Fruit fly (Drosophila melanogaster) whole organism, adult: ENCODE data around the gene BigH1.

Experiments
- CG12768 ChIP-seq: fragments of 200-800 bp; sonication (Bioruptor generic); optimal IDR thresholded peaks from 2 replicates; lab custom pipeline; 2017; ENCODE audit warnings: missing biosample characterization, missing genetic modification characterization, mild to moderate bottlenecking, moderate library complexity, missing genetic modification reagents
- CG14711 ChIP-seq: fragments of 200-800 bp; sonication (Bioruptor generic); optimal IDR thresholded peaks from 2 replicates; lab custom pipeline; 2018; ENCODE audit warnings: missing biosample characterization, mild to moderate bottlenecking, missing genetic modification characterization, moderate library complexity
- CG1620 ChIP-seq: fragments of 200-800 bp; sonication (Bioruptor generic); optimal IDR thresholded peaks from 2 replicates; lab custom pipeline; 2016; ENCODE audit warnings: missing biosample characterization, missing genetic modification characterization
- CG33017 ChIP-seq: fragments of 200-800 bp; sonication (Bioruptor generic); optimal IDR thresholded peaks from 2 replicates; lab custom pipeline; 2018; ENCODE audit warnings: missing biosample characterization, mild to moderate bottlenecking, missing genetic modification characterization, moderate library complexity
- CG5204 ChIP-seq: fragments of 200-800 bp; sonication (Bioruptor generic); optimal IDR thresholded peaks from 2 replicates; lab custom pipeline; 2016; ENCODE audit warnings: missing biosample characterization, missing genetic modification characterization
- CG7045 ChIP-seq: fragments of 200-800 bp; sonication (Bioruptor generic); optimal IDR thresholded peaks from 2 replicates; lab custom pipeline; 2017; ENCODE audit warnings: missing biosample characterization, mild to moderate bottlenecking, missing genetic modification characterization
- CG7101 ChIP-seq: fragments of 200-800 bp; sonication (Bioruptor generic); optimal IDR thresholded peaks from 2 replicates; lab custom pipeline; 2018; ENCODE audit warnings: missing biosample characterization, mild to moderate bottlenecking, missing genetic modification characterization, moderate library complexity
- Clk ChIP-seq: fragments of 200-800 bp; sonication (Bioruptor generic); optimal IDR thresholded peaks from 2 replicates; lab custom pipeline; 2017; ENCODE audit warnings: missing biosample characterization, missing genetic modification characterization
- Crg-1 ChIP-seq: fragments of 200-800 bp; sonication (Bioruptor generic); optimal IDR thresholded peaks from 2 replicates; lab custom pipeline; 2016; ENCODE audit warnings: missing biosample characterization, missing genetic modification characterization
- Hr96 ChIP-seq: fragments of 200-800 bp; sonication (Bioruptor generic); optimal IDR thresholded peaks from 2 replicates; lab custom pipeline; 2016; ENCODE audit warnings: missing biosample characterization, missing genetic modification characterization
- kay ChIP-seq: fragments of 200-800 bp; sonication (Bioruptor generic); peaks from one replicate; lab custom pipeline; 2016; ENCODE audit warnings: missing biosample characterization, missing genetic modification characterization, borderline replicate concordance
- ovo ChIP-seq: fragments of 200-800 bp; sonication (Bioruptor generic); optimal IDR thresholded peaks from 2 replicates; lab custom pipeline; 2016; ENCODE audit warnings: missing biosample characterization, missing genetic modification characterization
- pad ChIP-seq: fragments of 200-800 bp; sonication (Bioruptor generic); optimal IDR thresholded peaks from 3 replicates; lab custom pipeline; 2017; ENCODE audit warnings: missing biosample characterization, missing genetic modification characterization, mild to moderate bottlenecking, moderate library complexity, missing genetic modification reagents
- tj ChIP-seq: fragments of 200-800 bp; sonication (Bioruptor generic); optimal IDR thresholded peaks from 3 replicates; lab custom pipeline; 2017; ENCODE audit warnings: missing biosample characterization, mild to moderate bottlenecking, missing genetic modification characterization, moderate library complexity

dm6 chr3R:14624671-14625070, 38.6 kb upstream of the BigH1 start:
- TF ChIP-seq CG5204 (GFP tag; lab: Kevin White, UChicago): no peak
- TF ChIP-seq pad (GFP tag; lab: Kevin White, UChicago): no peak
- no peak for TF ChIP-seq tj (GFP tag; lab: Kevin White, UChicago)
- no peak for TF ChIP-seq CG12768 (GFP tag; lab: Kevin White, UChicago)
- no peak for TF ChIP-seq CG1620 (GFP tag; lab: Kevin White, UChicago)
- no peak for TF ChIP-seq kay (GFP tag; lab: Kevin White, UChicago)
- no peak for TF ChIP-seq Crg-1 (GFP tag; lab: Kevin White, UChicago)
- TF ChIP-seq CG7045 (GFP tag; lab: Kevin White, UChicago): no peak
- TF ChIP-seq ovo (GFP tag; lab: Kevin White, UChicago): no peak
- TF ChIP-seq CG33017 (tag; lab: Kevin White, UChicago): no peak
- TF ChIP-seq Clk (GFP tag; lab: Kevin White, UChicago): no peak
- TF ChIP-seq Hr96: no peak
- no peak for TF ChIP-seq CG14711 (tag; lab: Kevin White, UChicago)
- TF ChIP-seq CG7101: no peak
